Worm (Caenorhabditis elegans): ENCODE data around the gene idpp-14.

idpp-14 gene

DNA sequence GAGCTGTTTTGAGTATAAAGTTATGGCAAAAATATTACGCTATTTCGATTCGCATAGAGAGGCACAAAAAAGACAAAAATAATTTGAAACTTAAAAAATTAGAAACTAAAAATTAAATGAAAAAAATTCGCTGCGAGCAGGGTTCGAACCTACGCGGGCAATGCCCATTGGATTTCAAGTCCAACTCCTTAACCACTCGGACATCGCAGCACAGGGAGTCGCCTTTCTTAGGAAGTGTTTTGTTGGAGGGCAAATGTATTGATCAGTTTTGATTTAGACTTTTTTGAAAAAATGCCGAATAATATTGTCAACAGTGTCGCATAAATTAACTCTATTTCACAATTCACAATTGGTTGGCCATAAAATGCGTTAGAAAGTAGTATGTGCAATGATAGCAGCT is 39.7 kb upstream of the idpp-14 start (continued):
- TF ChIP-seq snpc-4 (GFP tag; optimal IDR thresholded peaks at IDR 0.05) (no peak), snpc-4 (tag; optimal IDR thresholded peaks at IDR 0.05) (peak in 1 of 4 experiments; percentile 60), somi-1 (GFP tag; optimal IDR thresholded peaks at IDR 0.05) (no peak)

ce11 chrX:16044325-16044724 is 37.8 kb upstream of the idpp-14 start:
- TF ChIP-seq nhr-120 (GFP tag; IDR thresholded peaks at IDR 0.05): 0 out of 2 replicates have a peak, but pooled peaks have one; percentile 12
- TF ChIP-seq tlf-1 (GFP tag; optimal IDR thresholded peaks at IDR 0.05): no peak
- TF ChIP-seq zfh-2 (GFP tag; conservative IDR thresholded peaks at IDR 0.05): peak; percentile 70
- no peak for TF ChIP-seq F33H1.4 (GFP tag; IDR thresholded peaks at IDR 0.05)

DNA sequence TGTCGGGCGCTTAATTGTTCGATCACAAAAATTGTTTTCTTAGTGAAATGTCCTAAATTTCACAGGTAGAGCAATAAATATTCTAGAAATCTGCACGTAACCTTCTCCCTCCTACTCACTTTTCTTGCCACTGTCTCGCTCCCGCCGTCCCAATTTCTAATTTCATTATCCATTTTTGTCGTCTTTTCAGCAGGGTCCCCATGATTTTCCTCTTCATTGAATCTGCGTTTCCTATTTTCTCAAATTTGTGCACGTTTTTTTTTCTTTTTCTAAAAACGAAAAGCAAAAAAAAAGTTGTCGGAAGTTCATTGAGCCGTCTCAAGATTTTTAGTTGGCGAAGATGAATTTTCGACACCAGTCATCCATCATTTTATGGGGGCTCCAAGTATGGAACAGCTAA is 35.8 kb upstream of the idpp-14 start:
- TF ChIP-seq gei-17 (GFP tag; optimal IDR thresholded peaks at IDR 0.05) (no peak), let-526 (GFP tag; IDR thresholded peaks at IDR 0.05) (no peak), ztf-6 (GFP tag; IDR thresholded peaks at IDR 0.05) (no peak), ZK185.1 (tag; optimal IDR thresholded peaks at IDR 0.05; ENCODE audit: poor library complexity, severe bottlenecking) (no peak), Y53G8AR.9 (GFP tag; conservative IDR thresholded peaks at IDR 0.05) (no peak), lin-35 (GFP tag; optimal IDR thresholded peaks at IDR 0.05) (no peak), hrde-1 (tag; optimal IDR thresholded peaks at IDR 0.05; ENCODE audit: borderline replicate concordance) (no peak), fkh-3 (tag; optimal IDR thresholded peaks at IDR 0.05) (no peak), D2030.7 (GFP tag; IDR thresholded peaks at IDR 0.05) (no peak), attf-3 (GFP tag; conservative IDR thresholded peaks at IDR 0.05) (no peak), rec-8 (tag; optimal IDR thresholded peaks at IDR 0.05) (no peak), madf-8 (GFP tag; conservative IDR thresholded peaks at IDR 0.05) (no peak), dpl-1 (GFP tag; optimal IDR thresholded peaks at IDR 0.05) (no peak), hmg-1.2 (GFP tag; IDR thresholded peaks at IDR 0.05) (no peak), ztf-18 (tag; optimal IDR thresholded peaks at IDR 0.05) (no peak), B0035.1 (tag; optimal IDR thresholded peaks at IDR 0.05) (no peak), zfh-2 (GFP tag; conservative IDR thresholded peaks at IDR 0.05) (no peak)

- TF ChIP-seq ceh-79 (tag; optimal IDR thresholded peaks at IDR 0.05): no peak
- no peak for TF ChIP-seq Y53F4B.3 (GFP tag; IDR thresholded peaks at IDR 0.05)
- TF ChIP-seq mel-28 (tag; optimal IDR thresholded peaks at IDR 0.05; ENCODE audit: borderline replicate concordance): no peak
- TF ChIP-seq ztf-28 (GFP tag; IDR thresholded peaks at IDR 0.05): no peak
- no peak for TF ChIP-seq F23B12.7 (tag; optimal IDR thresholded peaks at IDR 0.05; ENCODE audit: insufficient read depth)
- TF ChIP-seq nfya-2 (GFP tag; IDR thresholded peaks at IDR 0.05): no peak
- TF ChIP-seq F52B5.7 (tag; optimal IDR thresholded peaks at IDR 0.05): no peak
- TF ChIP-seq madf-8 (GFP tag; conservative IDR thresholded peaks at IDR 0.05): no peak
- no peak for TF ChIP-seq pha-4 (tag; optimal IDR thresholded peaks at IDR 0.05)
- TF ChIP-seq unc-130 (GFP tag; optimal IDR thresholded peaks at IDR 0.05): no peak
- TF ChIP-seq madf-10 (tag; optimal IDR thresholded peaks at IDR 0.05): no peak
- TF ChIP-seq dpl-1 (GFP tag; optimal IDR thresholded peaks at IDR 0.05): no peak
- TF ChIP-seq madf-3 (GFP tag; IDR thresholded peaks at IDR 0.05): no peak
Measured at ce11 chrX:16049573-16049972, 32.6 kb upstream of the idpp-14 start, which contains the start of gene cpd-2. cpd-2 (plus strand) TSS chrX:16049873.

Measured in whole organism, young adult.